Fruit fly (Drosophila melanogaster): ENCODE data around the gene Setd3.

- TF ChIP-seq Pif1A (GFP tag; optimal IDR thresholded peaks at IDR 0.05) (peak; percentile 30), EcR (GFP tag; optimal IDR thresholded peaks at IDR 0.05) (no peak), Snoo (tag; optimal IDR thresholded peaks at IDR 0.05) (peak; percentile 55), Pif1B (GFP tag; optimal IDR thresholded peaks at IDR 0.05) (no peak), CG12605 (GFP tag; IDR thresholded peaks at IDR 0.05) (no peak), Ets98B (GFP tag; IDR thresholded peaks at IDR 0.05) (0 out of 2 replicates have a peak, but pooled peaks have one; percentile 8), CG15710 (tag; optimal IDR thresholded peaks at IDR 0.05) (no peak), gl (tag; optimal IDR thresholded peaks at IDR 0.05) (no peak), CG10348 (GFP tag; IDR thresholded peaks at IDR 0.05) (no peak), CG32121 (GFP tag; IDR thresholded peaks at IDR 0.05) (no peak)
Measured at dm6 chrX:6993753-6994152, 25.2 kb upstream of the Setd3 start.

Measured in whole organism, pupa.